Worm (Caenorhabditis elegans) whole organism, late embryonic: ENCODE measurements around the gene Y17G7B.21.

Experiments
- T23F11.4 ChIP-seq: fragments of 200-800 bp; sonication (Bioruptor generic); optimal IDR thresholded peaks from 2 replicates; lab custom pipeline; 2018; ENCODE audit warnings: mild to moderate bottlenecking, missing genetic modification characterization, missing compliant biosample characterization
- ama-1 ChIP-seq: fragments of 150-350 bp; optimal IDR thresholded peaks from 2 replicates; lab custom pipeline; 2014
- ceh-24 ChIP-seq: sonication (generic microtip); optimal IDR thresholded peaks from 2 replicates; lab custom pipeline; 2016; ENCODE audit warnings: mild to moderate bottlenecking, missing genetic modification characterization, missing compliant biosample characterization
- ceh-34 ChIP-seq: sonication (generic microtip); optimal IDR thresholded peaks from 2 replicates; lab custom pipeline; 2016; ENCODE audit warnings: mild to moderate bottlenecking, missing genetic modification characterization, missing compliant biosample characterization
- dve-1 ChIP-seq: sonication (generic microtip); optimal IDR thresholded peaks from 2 replicates; lab custom pipeline; 2017; ENCODE audit warnings: antibody characterized with exemption, mild to moderate bottlenecking, missing genetic modification characterization, missing compliant biosample characterization
- ets-4 ChIP-seq: sonication (generic microtip); optimal IDR thresholded peaks from 2 replicates; lab custom pipeline; 2016; ENCODE audit warnings: missing genetic modification characterization, missing compliant biosample characterization
- fkh-10 ChIP-seq: fragments of 150-350 bp; optimal IDR thresholded peaks from 2 replicates; lab custom pipeline; 2014; ENCODE audit warnings: missing biosample characterization, missing genetic modification reagents, missing genetic modification characterization
- madf-2 ChIP-seq: sonication (generic microtip); optimal IDR thresholded peaks from 2 replicates; lab custom pipeline; 2017; ENCODE audit warnings: missing genetic modification characterization, missing compliant biosample characterization
- nfya-1 ChIP-seq: sonication (generic microtip); optimal IDR thresholded peaks from 2 replicates; lab custom pipeline; 2017; ENCODE audit warnings: missing genetic modification characterization, mild to moderate bottlenecking, missing compliant biosample characterization, antibody characterized with exemption, moderate library complexity
- nhr-11 ChIP-seq: fragments of 150-350 bp; optimal IDR thresholded peaks from 2 replicates; lab custom pipeline; 2014; ENCODE audit warnings: missing biosample characterization, missing genetic modification characterization
- sox-2 ChIP-seq: fragments of 200-800 bp; sonication (Bioruptor generic); IDR thresholded peaks from 2 replicates; pipeline ENCODE4 v1.3.6; 2022; ENCODE audit warnings: missing genetic modification reagents, missing genetic modification characterization, missing compliant biosample characterization
- unc-3 ChIP-seq, 2 experiments: fragments of 200-800 bp in 1 of 2; sonication (Bioruptor generic) in 1 of 2; sonication (generic microtip) in 1 of 2; conservative IDR thresholded peaks in 1 of 2; optimal IDR thresholded peaks in 1 of 2; 2 replicates each; pipeline versions ENCODE4 v1.3.6 to Lab custom; 2016 to 2022; ENCODE audit warnings: missing compliant biosample characterization in 2 of 2, missing genetic modification characterization in 2 of 2, missing genetic modification reagents in 1 of 2

ce11 chrII:11973632-11974031 lies 3.8 kb downstream of the Y17G7B.21 start, which contains the start of gene acbp-6:
- no peak for TF ChIP-seq madf-2
- TF ChIP-seq sox-2, result no peak
- no peak for TF ChIP-seq ama-1 (lab: Kevin White, UChicago)
- no peak for TF ChIP-seq T23F11.4
- TF ChIP-seq nfya-1 (tag; lab: Kevin White, UChicago), result no peak
- TF ChIP-seq ceh-24 (tag; lab: Kevin White, UChicago), result no peak
- no peak for TF ChIP-seq nhr-11 (tag; lab: Kevin White, UChicago)
- TF ChIP-seq ets-4 (tag; lab: Kevin White, UChicago), result no peak
- TF ChIP-seq fkh-10 (GFP tag; lab: Kevin White, UChicago), result no peak
- no peak for TF ChIP-seq ceh-34 (tag; lab: Kevin White, UChicago)
- TF ChIP-seq unc-3 (GFP tag; conservative IDR thresholded peaks at IDR 0.05; lab: Robert Waterston, UW), result no peak
- no peak for TF ChIP-seq unc-3 (tag; optimal IDR thresholded peaks at IDR 0.05; lab: Kevin White, UChicago)
- TF ChIP-seq dve-1, result no peak
